Fruit fly (Drosophila melanogaster) whole organism, prepupa: ENCODE measurements around the gene Ist1.

Experiments
- CG10631 ChIP-seq: fragments of 200-800 bp; sonication (Bioruptor generic); optimal IDR thresholded peaks from 2 replicates; lab custom pipeline; 2016; ENCODE audit warnings: missing biosample characterization, missing genetic modification characterization
- CG11294 ChIP-seq: fragments of 200-800 bp; sonication (Bioruptor generic); IDR thresholded peaks from 2 replicates; pipeline ENCODE4 v1.3.6; 2022; ENCODE audit warnings: missing biosample characterization, missing genetic modification characterization
- CG16779 ChIP-seq: fragments of 200-800 bp; sonication (Bioruptor generic); optimal IDR thresholded peaks from 3 replicates; lab custom pipeline; 2017; ENCODE audit warnings: missing biosample characterization, mild to moderate bottlenecking, missing genetic modification characterization
- CG31627 ChIP-seq: fragments of 200-800 bp; sonication (Bioruptor generic); optimal IDR thresholded peaks from 3 replicates; lab custom pipeline; 2016; ENCODE audit warnings: missing biosample characterization, missing genetic modification characterization
- Eip78C ChIP-seq: fragments of 200-800 bp; sonication (Bioruptor generic); peaks from one replicate; lab custom pipeline; 2016; ENCODE audit warnings: missing biosample characterization, missing genetic modification characterization
- Met ChIP-seq: fragments of 200-800 bp; sonication (Bioruptor generic); optimal IDR thresholded peaks from 3 replicates; lab custom pipeline; 2016; ENCODE audit warnings: missing biosample characterization, missing genetic modification characterization
- Sox102F ChIP-seq: fragments of 200-800 bp; sonication (Bioruptor generic); optimal IDR thresholded peaks from 2 replicates; lab custom pipeline; 2016; ENCODE audit warnings: missing biosample characterization, mild to moderate bottlenecking, missing genetic modification characterization
- dac ChIP-seq: fragments of 200-800 bp; sonication (Bioruptor generic); optimal IDR thresholded peaks from 2 replicates; lab custom pipeline; 2017; ENCODE audit warnings: missing biosample characterization, mild to moderate bottlenecking, missing genetic modification characterization
- fkh ChIP-seq: fragments of 200-800 bp; sonication (Bioruptor generic); optimal IDR thresholded peaks from 3 replicates; lab custom pipeline; 2017; ENCODE audit warnings: missing biosample characterization, mild to moderate bottlenecking, missing genetic modification characterization, moderate library complexity
- pdm3 ChIP-seq: fragments of 200-800 bp; sonication (Bioruptor generic); optimal IDR thresholded peaks from 3 replicates; lab custom pipeline; 2016; ENCODE audit warnings: missing biosample characterization, missing genetic modification characterization

- TF ChIP-seq CG16779 (no peak), Eip78C (GFP tag; lab: Kevin White, UChicago) (peak; percentile 81), fkh (GFP tag; lab: Kevin White, UChicago) (no peak), CG11294 (no peak), Sox102F (GFP tag; lab: Kevin White, UChicago) (peak; percentile 32), Met (GFP tag; lab: Kevin White, UChicago) (peak; percentile 64), pdm3 (GFP tag; lab: Kevin White, UChicago) (peak; percentile 35), CG31627 (GFP tag; lab: Kevin White, UChicago) (peak; percentile 60), CG10631 (GFP tag; lab: Kevin White, UChicago) (peak; percentile 22), dac (GFP tag; lab: Kevin White, UChicago) (no peak)
Measured at dm6 chr3L:6747127-6747526, 9.2 kb downstream of the Ist1 start.
